Worm (Caenorhabditis elegans): ENCODE results near the gene ran-1.
A peak's percentile ranks its signal among the peaks of the same experiment; 100 is the strongest.

The ran-1 gene

DNA sequence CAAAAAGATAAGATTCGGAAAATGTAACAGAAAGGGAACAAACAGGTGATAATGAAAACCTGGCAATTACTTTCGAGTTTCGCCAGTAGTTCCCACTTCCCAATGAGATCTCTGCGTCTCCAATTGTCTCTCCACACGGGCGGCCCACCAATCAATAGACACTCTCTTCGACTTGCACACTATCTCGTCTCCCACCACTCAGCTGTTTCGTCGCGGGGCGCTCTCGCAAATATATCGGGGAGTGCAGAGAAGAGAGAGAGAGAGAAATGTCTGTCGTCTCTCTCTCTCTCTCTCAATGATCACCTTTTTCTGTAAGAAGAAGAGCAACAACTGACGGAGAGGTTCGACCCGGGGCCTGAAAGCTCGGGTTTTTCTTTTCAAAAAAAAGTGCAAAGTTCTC is 27.4 kb downstream of the ran-1 start (continued):
- TF ChIP-seq mdl-1 (tag; optimal IDR thresholded peaks at IDR 0.05) (peak in 1 of 2 experiments; percentile 84), fkh-10 (GFP tag; optimal IDR thresholded peaks at IDR 0.05) (peak; percentile 11), lin-15B (tag; optimal IDR thresholded peaks at IDR 0.05) (peak; percentile 38), egl-13 (tag; optimal IDR thresholded peaks at IDR 0.05) (peak; percentile 33), efl-1 (optimal IDR thresholded peaks at IDR 0.05) (peak; percentile 76 to 87), efl-1 (GFP tag; optimal IDR thresholded peaks at IDR 0.05 in 1 of 2) (peak; percentile 70 to 94), snu-23 (GFP tag; optimal IDR thresholded peaks at IDR 0.05) (peak; percentile 95), ceh-63 (GFP tag; optimal IDR thresholded peaks at IDR 0.05) (no peak), hlh-17 (GFP tag; optimal IDR thresholded peaks at IDR 0.05; ENCODE audit: borderline replicate concordance) (no peak), blmp-1 (tag; optimal IDR thresholded peaks at IDR 0.05) (peak; percentile 60), ama-1 (optimal IDR thresholded peaks at IDR 0.05) (no peak), mep-1 (tag; optimal IDR thresholded peaks at IDR 0.05) (peak; percentile 81), nhr-85 (tag) (peak; percentile 96), ceh-90 (tag; optimal IDR thresholded peaks at IDR 0.05) (no peak), snpc-4 (tag; optimal IDR thresholded peaks at IDR 0.05) (peak; percentile 60), nhr-20 (tag; optimal IDR thresholded peaks at IDR 0.05) (peak; percentile 95), tbx-2 (tag; optimal IDR thresholded peaks at IDR 0.05) (peak; percentile 92), mab-9 (GFP tag; IDR thresholded peaks at IDR 0.05) (peak; percentile 67), vab-15 (tag; optimal IDR thresholded peaks at IDR 0.05) (no peak), egl-27 (tag; optimal IDR thresholded peaks at IDR 0.05) (peak in 1 of 2 experiments; percentile 28), mef-2 (tag; optimal IDR thresholded peaks at IDR 0.05) (peak; percentile 5), fos-1 (tag; optimal IDR thresholded peaks at IDR 0.05) (peak; percentile 76), C04F5.9 (tag; optimal IDR thresholded peaks at IDR 0.05) (peak; percentile 9), ces-1 (GFP tag; optimal IDR thresholded peaks at IDR 0.05) (no peak), hlh-4 (tag; optimal IDR thresholded peaks at IDR 0.05) (no peak), lin-13 (GFP tag; optimal IDR thresholded peaks at IDR 0.05) (peak; percentile 74), zag-1 (tag; optimal IDR thresholded peaks at IDR 0.05) (peak; percentile 18), rnt-1 (tag; optimal IDR thresholded peaks at IDR 0.05) (peak; percentile 93), ets-5 (GFP tag; IDR thresholded peaks at IDR 0.05) (no peak), lin-39 (tag; optimal IDR thresholded peaks at IDR 0.05) (peak; percentile 70), zip-4 (GFP tag; optimal IDR thresholded peaks at IDR 0.05) (peak; percentile 46), fkh-8 (tag; optimal IDR thresholded peaks at IDR 0.05) (peak; percentile 88), nhr-28 (tag; optimal IDR thresholded peaks at IDR 0.05) (no peak), Y116A8C.19 (tag; optimal IDR thresholded peaks at IDR 0.05; ENCODE audit: borderline replicate concordance) (no peak), aly-2 (tag; optimal IDR thresholded peaks at IDR 0.05) (no peak), ceh-88 (GFP tag; IDR thresholded peaks at IDR 0.05) (no peak; the same call in 1 of the 2 replicates), sptf-1 (tag; optimal IDR thresholded peaks at IDR 0.05) (no peak), swsn-7 (tag; optimal IDR thresholded peaks at IDR 0.05) (peak; percentile 91), grh-1 (GFP tag; IDR thresholded peaks at IDR 0.05) (peak; percentile 76), xbp-1 (tag; optimal IDR thresholded peaks at IDR 0.05) (peak; percentile 73), skn-1 (tag; optimal IDR thresholded peaks at IDR 0.05) (peak; percentile 77), nhr-84 (tag; optimal IDR thresholded peaks at IDR 0.05) (no peak), nhr-12 (tag; optimal IDR thresholded peaks at IDR 0.05) (no peak), tlp-1 (tag; optimal IDR thresholded peaks at IDR 0.05) (no peak), lir-3 (tag; optimal IDR thresholded peaks at IDR 0.05; ENCODE audit: poor library complexity) (peak; percentile 59), nhr-19 (GFP tag; conservative IDR thresholded peaks at IDR 0.05) (peak; percentile 93), unc-98 (GFP tag; IDR thresholded peaks at IDR 0.05) (peak; percentile 62; the same call in 1 of the 2 replicates), unc-30 (tag; optimal IDR thresholded peaks at IDR 0.05) (no peak), jun-1 (tag; optimal IDR thresholded peaks at IDR 0.05) (peak; percentile 80), nhr-11 (tag; optimal IDR thresholded peaks at IDR 0.05) (peak; percentile 78), nhr-90 (tag; optimal IDR thresholded peaks at IDR 0.05; ENCODE audit: poor library complexity) (peak; percentile 81), F16B12.6 (tag; optimal IDR thresholded peaks at IDR 0.05) (peak; percentile 11), nhr-76 (tag; optimal IDR thresholded peaks at IDR 0.05) (peak; percentile 50), ceh-8 (GFP tag; optimal IDR thresholded peaks at IDR 0.05) (peak; percentile 5), unc-130 (tag; optimal IDR thresholded peaks at IDR 0.05) (peak; percentile 64)
